Worm (Caenorhabditis elegans): ENCODE results near the gene F35A5.1.

ce11 chrX:3828598-3829204, 21.4 kb downstream of the F35A5.1 start:
- TF ChIP-seq elt-3 (tag; optimal IDR thresholded peaks at IDR 0.05): no peak
- TF ChIP-seq snpc-4 (tag; optimal IDR thresholded peaks at IDR 0.05): no peak
- no peak for TF ChIP-seq unc-62 (GFP tag; optimal IDR thresholded peaks at IDR 0.05)
- TF ChIP-seq unc-39 (tag; optimal IDR thresholded peaks at IDR 0.05): no peak
- TF ChIP-seq blmp-1 (tag; optimal IDR thresholded peaks at IDR 0.05): no peak
- no peak for TF ChIP-seq ceh-43 (GFP tag; optimal IDR thresholded peaks at IDR 0.05)
- no peak for TF ChIP-seq elt-1 (tag; optimal IDR thresholded peaks at IDR 0.05; ENCODE audit: borderline replicate concordance, insufficient read depth)
- TF ChIP-seq nhr-12 (tag; optimal IDR thresholded peaks at IDR 0.05): no peak
- no peak for TF ChIP-seq lsy-2 (tag; optimal IDR thresholded peaks at IDR 0.05)
- no peak for TF ChIP-seq nhr-76 (tag; optimal IDR thresholded peaks at IDR 0.05)
- TF ChIP-seq ces-1 (GFP tag; optimal IDR thresholded peaks at IDR 0.05): no peak
- no peak for TF ChIP-seq nhr-237 (tag; optimal IDR thresholded peaks at IDR 0.05)
- no peak for TF ChIP-seq drap-1 (GFP tag; optimal IDR thresholded peaks at IDR 0.05)
